Fruit fly (Drosophila melanogaster) whole organism, embryonic: ENCODE measurements around the gene TTLL5.

ENCODE experiments used
- Abd-B ChIP-seq: fragments of 200-800 bp; sonication (Bioruptor generic); optimal IDR thresholded peaks from 2 replicates; lab custom pipeline; 2018; ENCODE audit warnings: missing biosample characterization, mild to moderate bottlenecking, missing genetic modification characterization, moderate library complexity
- CG11085 ChIP-seq: fragments of 200-800 bp; sonication (Bioruptor generic); IDR thresholded peaks from 2 replicates; pipeline ENCODE4 v1.3.6; 2022; ENCODE audit warnings: missing biosample characterization, missing genetic modification characterization
- CG11456 ChIP-seq: fragments of 200-800 bp; sonication (Bioruptor generic); IDR thresholded peaks from 3 replicates; pipeline ENCODE4 v1.3.6; 2022; ENCODE audit warnings: missing biosample characterization, missing genetic modification characterization
- CG11696 ChIP-seq: fragments of 200-800 bp; sonication (Bioruptor generic); IDR thresholded peaks from 2 replicates; pipeline ENCODE4 v1.3.6; 2022; ENCODE audit warnings: missing biosample characterization, missing genetic modification characterization
- CG12155 ChIP-seq: fragments of 200-800 bp; sonication (Bioruptor generic); optimal IDR thresholded peaks from 3 replicates; lab custom pipeline; 2016; ENCODE audit warnings: missing biosample characterization, missing genetic modification characterization
- CG12236 ChIP-seq: fragments of 200-800 bp; sonication (Bioruptor generic); optimal IDR thresholded peaks from 2 replicates; lab custom pipeline; 2016; ENCODE audit warnings: missing biosample characterization, missing genetic modification characterization
- CG12391 ChIP-seq: fragments of 200-800 bp; sonication (Bioruptor generic); optimal IDR thresholded peaks from 3 replicates; lab custom pipeline; 2018; ENCODE audit warnings: missing biosample characterization, mild to moderate bottlenecking, missing genetic modification characterization, moderate library complexity
- CG13287 ChIP-seq: fragments of 200-800 bp; sonication (Bioruptor generic); IDR thresholded peaks from 2 replicates; pipeline ENCODE4 v1.3.6; 2022; ENCODE audit warnings: missing biosample characterization, missing genetic modification characterization; ENCODE audit not compliant: partially characterized antibody
- CG15073 ChIP-seq: fragments of 200-800 bp; sonication (Bioruptor generic); optimal IDR thresholded peaks from 2 replicates; lab custom pipeline; 2016; ENCODE audit warnings: missing biosample characterization, missing genetic modification characterization
- CG17802 ChIP-seq: fragments of 200-800 bp; sonication (Bioruptor generic); optimal IDR thresholded peaks from 2 replicates; lab custom pipeline; 2018; ENCODE audit warnings: missing biosample characterization, mild to moderate bottlenecking, missing genetic modification characterization, moderate library complexity
- CG1792 ChIP-seq: fragments of 200-800 bp; sonication (Bioruptor generic); optimal IDR thresholded peaks from 2 replicates; lab custom pipeline; 2016; ENCODE audit warnings: missing biosample characterization, missing genetic modification characterization
- CG2875 ChIP-seq: fragments of 200-800 bp; sonication (Bioruptor generic); optimal IDR thresholded peaks from 2 replicates; lab custom pipeline; 2017; ENCODE audit warnings: missing biosample characterization, mild to moderate bottlenecking, missing genetic modification characterization, missing genetic modification reagents
- CG4617 ChIP-seq: fragments of 200-800 bp; sonication (Bioruptor generic); optimal IDR thresholded peaks from 3 replicates; lab custom pipeline; 2016; ENCODE audit warnings: missing biosample characterization, missing genetic modification characterization, borderline replicate concordance
- CG4730 ChIP-seq: fragments of 200-800 bp; sonication (Bioruptor generic); IDR thresholded peaks from 2 replicates; pipeline ENCODE4 v1.3.6; 2022; ENCODE audit warnings: missing biosample characterization, missing genetic modification characterization
- CG7372 ChIP-seq: fragments of 200-800 bp; sonication (Bioruptor generic); IDR thresholded peaks from 2 replicates; pipeline ENCODE4 v1.3.6; 2022; ENCODE audit warnings: missing biosample characterization, missing genetic modification characterization
- CG7745 ChIP-seq: fragments of 200-800 bp; sonication (Bioruptor generic); optimal IDR thresholded peaks from 2 replicates; lab custom pipeline; 2018; ENCODE audit warnings: missing biosample characterization, mild to moderate bottlenecking, missing genetic modification characterization, moderate library complexity
- CG9609 ChIP-seq: fragments of 200-800 bp; sonication (Bioruptor generic); optimal IDR thresholded peaks from 3 replicates; lab custom pipeline; 2016; ENCODE audit warnings: missing biosample characterization, missing genetic modification characterization
- Camta ChIP-seq: fragments of 200-800 bp; sonication (Bioruptor generic); optimal IDR thresholded peaks from 2 replicates; lab custom pipeline; 2016; ENCODE audit warnings: missing biosample characterization, missing genetic modification characterization
- Dip3 ChIP-seq: fragments of 200-800 bp; sonication (Bioruptor generic); optimal IDR thresholded peaks from 3 replicates; lab custom pipeline; 2016; ENCODE audit warnings: missing biosample characterization, missing genetic modification characterization
- Dref ChIP-seq: fragments of 200-800 bp; sonication (Bioruptor generic); IDR thresholded peaks from 2 replicates; pipeline ENCODE4 v1.3.6; 2022; ENCODE audit warnings: missing biosample characterization, missing genetic modification characterization
- Eip74EF ChIP-seq, 2 experiments: fragments of 200-800 bp in 1 of 2; fragments of >200 bp in 1 of 2; sonication (Bioruptor generic) in 1 of 2; optimal IDR thresholded peaks; 2 replicates each; lab custom pipeline; 2017 to 2019; ENCODE audit warnings: missing biosample characterization in 2 of 2, missing genetic modification characterization in 2 of 2, mild to moderate bottlenecking in 1 of 2, moderate library complexity in 1 of 2
- Fer3 ChIP-seq: fragments of 200-800 bp; sonication (Bioruptor generic); optimal IDR thresholded peaks from 2 replicates; lab custom pipeline; 2018; ENCODE audit warnings: missing biosample characterization, mild to moderate bottlenecking, missing genetic modification characterization, moderate library complexity
- Hey ChIP-seq: fragments of 200-800 bp; sonication (Bioruptor generic); optimal IDR thresholded peaks from 3 replicates; lab custom pipeline; 2018; ENCODE audit warnings: missing biosample characterization, mild to moderate bottlenecking, missing genetic modification characterization
- Lhr ChIP-seq: fragments of 200-800 bp; sonication (Bioruptor generic); optimal IDR thresholded peaks from 3 replicates; lab custom pipeline; 2017; ENCODE audit warnings: mild to moderate bottlenecking, missing biosample characterization, missing genetic modification reagents, missing genetic modification characterization
- Mad ChIP-seq: fragments of 200-800 bp; sonication (Bioruptor generic); optimal IDR thresholded peaks from 2 replicates; lab custom pipeline; 2016; ENCODE audit warnings: missing biosample characterization, missing genetic modification characterization
- Mes4 ChIP-seq: fragments of 200-800 bp; sonication (Bioruptor generic); optimal IDR thresholded peaks from 2 replicates; lab custom pipeline; 2016; ENCODE audit warnings: missing biosample characterization, missing genetic modification characterization
- Opbp ChIP-seq: fragments of 200-800 bp; sonication (Bioruptor generic); IDR thresholded peaks from 3 replicates; pipeline ENCODE4 v1.3.6; 2022; ENCODE audit warnings: missing biosample characterization, missing genetic modification characterization; ENCODE audit not compliant: partially characterized antibody
- Pdp1 ChIP-seq, 2 experiments: fragments of 200-800 bp; sonication (Bioruptor generic); optimal IDR thresholded peaks; 3 replicates each; lab custom pipeline; 2016; ENCODE audit warnings: missing biosample characterization in 2 of 2, missing genetic modification characterization in 2 of 2, mild to moderate bottlenecking in 1 of 2, moderate library complexity in 1 of 2
- Sry-β ChIP-seq: fragments of 200-800 bp; sonication (Bioruptor generic); optimal IDR thresholded peaks from 2 replicates; lab custom pipeline; 2018; ENCODE audit warnings: missing biosample characterization, mild to moderate bottlenecking, missing genetic modification characterization, moderate library complexity
- Taf1 ChIP-seq: fragments of 200-800 bp; sonication (Bioruptor generic); IDR thresholded peaks from 2 replicates; pipeline ENCODE4 v1.3.6; 2022; ENCODE audit warnings: missing biosample characterization, missing genetic modification characterization
- bab2 ChIP-seq: fragments of 200-800 bp; sonication (Bioruptor generic); optimal IDR thresholded peaks from 2 replicates; lab custom pipeline; 2016; ENCODE audit warnings: missing biosample characterization, missing genetic modification characterization
- br ChIP-seq: fragments of >200 bp; optimal IDR thresholded peaks from 2 replicates; lab custom pipeline; 2017
- cad ChIP-seq: fragments of >200 bp; optimal IDR thresholded peaks from 2 replicates; lab custom pipeline; 2017; ENCODE audit warnings: missing biosample characterization, missing genetic modification characterization
- chif ChIP-seq, 2 experiments: fragments of 200-800 bp; sonication (Bioruptor generic); optimal IDR thresholded peaks; 3 replicates each; lab custom pipeline; 2016; ENCODE audit warnings: missing biosample characterization in 2 of 2, missing genetic modification characterization in 2 of 2
- dati ChIP-seq: fragments of 200-800 bp; sonication (Bioruptor generic); IDR thresholded peaks from 2 replicates; pipeline ENCODE4 v1.3.6; 2022; ENCODE audit warnings: missing biosample characterization, missing genetic modification characterization
- emc ChIP-seq: fragments of 200-800 bp; sonication (Bioruptor generic); optimal IDR thresholded peaks from 2 replicates; lab custom pipeline; 2016; ENCODE audit warnings: missing biosample characterization, missing genetic modification characterization
- exex ChIP-seq: fragments of 200-800 bp; sonication (Bioruptor generic); optimal IDR thresholded peaks from 4 replicates; lab custom pipeline; 2018; ENCODE audit warnings: missing biosample characterization, mild to moderate bottlenecking, missing genetic modification characterization, moderate library complexity
- grau ChIP-seq: fragments of 200-800 bp; optimal IDR thresholded peaks from 3 replicates; lab custom pipeline; 2019; ENCODE audit warnings: missing biosample characterization, mild to moderate bottlenecking, missing genetic modification characterization, moderate library complexity
- h ChIP-seq: fragments of >200 bp; optimal IDR thresholded peaks from 2 replicates; lab custom pipeline; 2017
- hkb ChIP-seq, 2 experiments: fragments of 200-800 bp in 1 of 2; fragments of >200 bp in 1 of 2; sonication (Bioruptor generic) in 1 of 2; IDR thresholded peaks in 1 of 2; optimal IDR thresholded peaks in 1 of 2; 2 replicates each; pipeline versions ENCODE4 v1.3.6 to Lab custom; 2017 to 2022; ENCODE audit warnings: missing biosample characterization in 1 of 2, missing genetic modification characterization in 1 of 2
- hth ChIP-seq: fragments of >200 bp; optimal IDR thresholded peaks from 2 replicates; lab custom pipeline; 2017; ENCODE audit warnings: inconsistent platforms
- jing ChIP-seq: fragments of 200-800 bp; sonication (Bioruptor generic); optimal IDR thresholded peaks from 2 replicates; lab custom pipeline; 2018; ENCODE audit warnings: missing biosample characterization, mild to moderate bottlenecking, missing genetic modification characterization
- jumu ChIP-seq: fragments of 200-800 bp; sonication (Bioruptor generic); optimal IDR thresholded peaks from 3 replicates; lab custom pipeline; 2016; ENCODE audit warnings: missing biosample characterization, missing genetic modification characterization
- mam ChIP-seq: fragments of 200-800 bp; sonication (Bioruptor generic); optimal IDR thresholded peaks from 3 replicates; lab custom pipeline; 2016; ENCODE audit warnings: missing biosample characterization, missing genetic modification characterization
- otp ChIP-seq: fragments of 200-800 bp; sonication (Bioruptor generic); IDR thresholded peaks from 3 replicates; pipeline ENCODE4, ENCODE4 v1.3.6; 2022; ENCODE audit warnings: missing biosample characterization, missing genetic modification characterization
- p53 ChIP-seq: fragments of 200-800 bp; sonication (Bioruptor generic); optimal IDR thresholded peaks from 2 replicates; lab custom pipeline; 2016; ENCODE audit warnings: missing biosample characterization, missing genetic modification characterization
- sc ChIP-seq, 3 experiments: fragments of >200 bp in 2 of 3; fragments of 200-800 bp in 1 of 3; sonication (Bioruptor generic) in 1 of 3; optimal IDR thresholded peaks; 2 replicates in 2 of 3; 3 replicates in 1 of 3; lab custom pipeline; 2017; ENCODE audit warnings: mild to moderate bottlenecking in 1 of 3, missing biosample characterization in 1 of 3, missing genetic modification characterization in 1 of 3, missing genetic modification reagents in 1 of 3
- tgo ChIP-seq: fragments of 200-800 bp; sonication (Bioruptor generic); IDR thresholded peaks from 3 replicates; pipeline ENCODE4 v1.3.6; 2022; ENCODE audit warnings: missing biosample characterization, missing genetic modification characterization
- tio ChIP-seq: fragments of 200-800 bp; sonication (Bioruptor generic); optimal IDR thresholded peaks from 2 replicates; lab custom pipeline; 2017; ENCODE audit warnings: missing biosample characterization, missing genetic modification characterization, inconsistent platforms
- z ChIP-seq: fragments of 200-800 bp; sonication (Bioruptor generic); IDR thresholded peaks from 3 replicates; pipeline ENCODE4 v1.3.6; 2022; ENCODE audit warnings: missing biosample characterization, missing genetic modification characterization

Gene TTLL5

DNA sequence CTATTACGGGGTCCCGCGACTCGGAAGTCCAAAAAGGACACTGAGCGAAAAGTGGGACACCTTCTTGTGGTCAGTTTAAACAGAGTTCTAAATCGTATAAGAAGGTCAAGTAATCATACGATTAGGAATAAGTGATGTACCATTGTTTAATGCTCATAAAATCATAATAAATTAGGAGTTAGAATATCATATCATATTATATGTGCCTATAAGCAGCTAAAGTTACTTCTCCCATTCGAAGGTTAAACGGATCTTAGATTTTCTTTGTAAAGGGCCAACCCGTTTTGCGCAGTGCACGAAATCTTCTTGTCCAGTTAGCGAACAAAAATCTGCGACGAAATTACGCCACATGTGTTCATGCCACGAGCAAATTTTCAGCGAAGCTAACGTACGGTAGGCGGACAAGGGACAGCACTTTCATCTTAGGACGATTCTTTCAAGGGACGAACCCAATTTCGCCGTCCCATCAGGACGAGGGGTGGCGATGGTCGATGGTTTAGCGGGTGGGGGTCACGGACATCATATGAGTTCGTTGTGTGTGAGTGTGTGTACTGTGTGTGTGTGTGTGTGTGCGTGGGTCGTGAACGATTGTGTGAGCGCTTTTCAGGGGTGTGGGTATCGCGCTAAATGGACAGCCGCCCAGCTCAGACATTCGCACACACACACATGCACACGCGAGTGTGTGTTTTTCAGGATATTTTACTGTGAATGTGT is 45.7 kb upstream of the TTLL5 start (continued):
- no peak for TF ChIP-seq dati (GFP tag; lab: Robert Waterston, UW)
- TF ChIP-seq mam (GFP tag; lab: Kevin White, UChicago): peak; percentile 14
- TF ChIP-seq hkb (optimal IDR thresholded peaks at IDR 0.05; lab: Kevin White, UChicago): no peak
- peak; percentile 37 for TF ChIP-seq hkb (GFP tag; IDR thresholded peaks at IDR 0.05; lab: Robert Waterston, UW)
- no peak for TF ChIP-seq Hey
- no peak for TF ChIP-seq exex (tag; lab: Kevin White, UChicago)
- TF ChIP-seq otp (GFP tag; lab: Robert Waterston, UW): no peak
- no peak for TF ChIP-seq br (lab: Kevin White, UChicago)
- no peak for TF ChIP-seq CG15073
- no peak for TF ChIP-seq CG7372
- TF ChIP-seq Dip3 (GFP tag; lab: Kevin White, UChicago): peak; percentile 32
- TF ChIP-seq Dref (GFP tag; lab: Robert Waterston, UW): no peak
- TF ChIP-seq chif (GFP tag; optimal IDR thresholded peaks at IDR 0.05; lab: Kevin White, UChicago): no peak
- no peak for TF ChIP-seq Mes4
- no peak for TF ChIP-seq CG9609 (GFP tag; lab: Kevin White, UChicago)
- no peak for TF ChIP-seq Opbp (GFP tag; lab: Robert Waterston, UW)
- TF ChIP-seq CG11085 (GFP tag; lab: Robert Waterston, UW): no peak
- no peak for TF ChIP-seq z (GFP tag; lab: Robert Waterston, UW)
- no peak for TF ChIP-seq h (lab: Kevin White, UChicago)
- TF ChIP-seq CG17802 (tag; lab: Kevin White, UChicago): no peak
- TF ChIP-seq Sry-β (GFP tag; lab: Kevin White, UChicago): no peak
- no peak for TF ChIP-seq p53 (GFP tag; lab: Kevin White, UChicago)
- peak; percentile 5; the same call in 1 of the 2 replicates for TF ChIP-seq CG4730 (GFP tag; lab: Robert Waterston, UW)
- TF ChIP-seq cad (GFP tag; lab: Kevin White, UChicago): no peak
- no peak for TF ChIP-seq Pdp1 (GFP tag; optimal IDR thresholded peaks at IDR 0.05; lab: Kevin White, UChicago)
- TF ChIP-seq sc (optimal IDR thresholded peaks at IDR 0.05; lab: Kevin White, UChicago): no peak
- no peak for TF ChIP-seq sc (GFP tag; optimal IDR thresholded peaks at IDR 0.05; lab: Kevin White, UChicago)
- TF ChIP-seq jing (GFP tag; lab: Kevin White, UChicago): peak; percentile 11
- TF ChIP-seq Mad (GFP tag; lab: Kevin White, UChicago): no peak
- peak; percentile 57 for TF ChIP-seq grau (tag; lab: Kevin White, UChicago)
- peak; percentile 29 for TF ChIP-seq Fer3
- peak; percentile 0 for TF ChIP-seq tio
- TF ChIP-seq bab2 (GFP tag; lab: Kevin White, UChicago): peak; percentile 16
- TF ChIP-seq CG7745 (tag; lab: Kevin White, UChicago): no peak
- TF ChIP-seq CG4617 (GFP tag; lab: Kevin White, UChicago): no peak
- no peak for TF ChIP-seq CG2875 (GFP tag; lab: Kevin White, UChicago)
- no peak for TF ChIP-seq Camta (GFP tag; lab: Kevin White, UChicago)
- peak; percentile 48; the same call in 1 of the 3 replicates for TF ChIP-seq CG11456 (GFP tag; lab: Robert Waterston, UW)
- no peak for TF ChIP-seq CG11696
- peak in 1 of 2 experiments; percentile 11 for TF ChIP-seq Eip74EF (GFP tag; optimal IDR thresholded peaks at IDR 0.05; lab: Kevin White, UChicago)
- no peak for TF ChIP-seq emc (GFP tag; lab: Kevin White, UChicago)
- no peak for TF ChIP-seq CG12236 (GFP tag; lab: Kevin White, UChicago)
- TF ChIP-seq Lhr (GFP tag; lab: Kevin White, UChicago): no peak
- no peak for TF ChIP-seq CG13287 (GFP tag; lab: Robert Waterston, UW)
- TF ChIP-seq CG12155 (GFP tag; lab: Kevin White, UChicago): no peak
- peak; percentile 10 for TF ChIP-seq jumu (GFP tag; lab: Kevin White, UChicago)
- TF ChIP-seq Taf1: no peak
- TF ChIP-seq CG12391 (tag; lab: Kevin White, UChicago): peak; percentile 40
- no peak for TF ChIP-seq CG1792
- TF ChIP-seq tgo: peak; percentile 44; the same call in 1 of the 3 replicates
- no peak for TF ChIP-seq hth (lab: Kevin White, UChicago)
- no peak for TF ChIP-seq Abd-B
